Fruit fly (Drosophila melanogaster) S2 (cell line): ENCODE measurements around the gene CG32641.

Source experiments
- CG8478 ChIP-seq: fragments of >200 bp; optimal IDR thresholded peaks from 2 replicates; lab custom pipeline; 2018
- CTCF ChIP-seq, 2 experiments: fragments of >200 bp; optimal IDR thresholded peaks; 2 replicates each; lab custom pipeline; 2018

DNA sequence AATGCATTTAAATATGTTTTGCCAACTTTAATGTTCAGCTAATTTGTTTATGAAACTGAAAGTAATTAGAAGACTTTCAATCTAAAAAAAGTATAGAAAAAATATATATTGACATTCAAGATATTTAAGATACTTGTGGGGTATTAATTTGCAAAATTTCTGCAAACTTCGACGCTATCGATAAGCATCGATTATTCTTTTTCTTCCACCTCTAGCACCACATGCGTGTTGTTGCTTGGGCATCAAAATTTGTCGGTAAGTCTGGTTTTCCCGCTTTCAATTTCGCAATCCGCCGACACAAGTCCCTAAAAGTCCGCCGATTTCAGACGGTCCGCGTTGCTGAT is 27.8 kb downstream of the CG32641 start, which contains the start of gene REG:
- no peak for TF ChIP-seq CG8478 (lab: Kevin White, UChicago)
- no peak for TF ChIP-seq CTCF (optimal IDR thresholded peaks at IDR 0.05; lab: Kevin White, UChicago)
